Fruit fly (Drosophila melanogaster): ENCODE measurements around the gene moon.

- TF ChIP-seq CG4496 (GFP tag; IDR thresholded peaks at IDR 0.05) (no peak), CG8159 (tag; optimal IDR thresholded peaks at IDR 0.05) (no peak), CG15710 (tag; optimal IDR thresholded peaks at IDR 0.05) (no peak), gl (tag; optimal IDR thresholded peaks at IDR 0.05) (no peak), Snoo (tag; optimal IDR thresholded peaks at IDR 0.05) (no peak), CG34367 (tag; optimal IDR thresholded peaks at IDR 0.05) (no peak), Pif1A (GFP tag; optimal IDR thresholded peaks at IDR 0.05) (no peak), CG13204 (GFP tag; optimal IDR thresholded peaks at IDR 0.05) (no peak), CG10348 (GFP tag; IDR thresholded peaks at IDR 0.05) (no peak), CG12605 (GFP tag; IDR thresholded peaks at IDR 0.05) (no peak), Ets98B (GFP tag; IDR thresholded peaks at IDR 0.05) (no peak), CG17806 (tag; optimal IDR thresholded peaks at IDR 0.05) (no peak), Pif1B (GFP tag; optimal IDR thresholded peaks at IDR 0.05) (no peak)
Measured at dm6 chrX:12034713-12035112, 37.9 kb downstream of the moon start.

Measured in whole organism, pupa.